Worm (Caenorhabditis elegans) whole organism, L1 larva: ENCODE results near the gene F40G9.8.
A peak's percentile ranks its signal among the peaks of the same experiment; 100 is the strongest.

Experiments used
- C16A3.4 ChIP-seq: fragments of 150-350 bp; optimal IDR thresholded peaks from 2 replicates; lab custom pipeline; 2014; ENCODE audit warnings: missing biosample characterization, missing genetic modification characterization
- C34B4.2 ChIP-seq: sonication (generic microtip); optimal IDR thresholded peaks from 2 replicates; lab custom pipeline; 2017; ENCODE audit warnings: mild to moderate bottlenecking, missing genetic modification characterization, missing compliant biosample characterization
- aha-1 ChIP-seq: fragments of 150-350 bp; optimal IDR thresholded peaks from 2 replicates; lab custom pipeline; 2014; ENCODE audit warnings: missing biosample characterization, missing genetic modification characterization
- alr-1 ChIP-seq: fragments of 200-800 bp; sonication (Bioruptor generic); optimal IDR thresholded peaks from 2 replicates; lab custom pipeline; 2018; ENCODE audit warnings: borderline replicate concordance, mild to moderate bottlenecking, missing genetic modification characterization, missing compliant biosample characterization
- aly-2 ChIP-seq: fragments of 150-350 bp; optimal IDR thresholded peaks from 2 replicates; lab custom pipeline; 2014; ENCODE audit warnings: missing biosample characterization, missing genetic modification characterization
- ama-1 ChIP-seq: fragments of 150-350 bp; optimal IDR thresholded peaks from 2 replicates; lab custom pipeline; 2014
- ceh-63 ChIP-seq: fragments of 200-800 bp; sonication (Bioruptor generic); optimal IDR thresholded peaks from 2 replicates; lab custom pipeline; 2018; ENCODE audit warnings: mild to moderate bottlenecking, missing genetic modification characterization, missing compliant biosample characterization
- ces-1 ChIP-seq: fragments of 150-350 bp; optimal IDR thresholded peaks from 2 replicates; lab custom pipeline; 2014; ENCODE audit warnings: missing biosample characterization, missing genetic modification reagents, missing genetic modification characterization
- efl-1 ChIP-seq, 4 experiments: fragments of 150-350 bp; optimal IDR thresholded peaks in 3 of 4; peaks in 1 of 4; 1 replicate in 1 of 4; 2 replicates in 3 of 4; lab custom pipeline; 2014; ENCODE audit warnings: missing biosample characterization in 2 of 4, missing genetic modification characterization in 2 of 4, missing genetic modification reagents in 2 of 4
- egl-13 ChIP-seq: sonication (generic microtip); optimal IDR thresholded peaks from 2 replicates; lab custom pipeline; 2016; ENCODE audit warnings: missing genotype, missing genetic modification reagents, missing genetic modification characterization, missing compliant biosample characterization
- ets-5 ChIP-seq: fragments of 200-800 bp; sonication (Bioruptor generic); IDR thresholded peaks from 2 replicates; pipeline ENCODE4 v1.3.6; 2022; ENCODE audit warnings: missing genetic modification characterization, missing compliant biosample characterization
- fkh-10 ChIP-seq: sonication (generic microtip); optimal IDR thresholded peaks from 2 replicates; lab custom pipeline; 2017; ENCODE audit warnings: missing biosample characterization, missing genetic modification reagents, missing genetic modification characterization
- fkh-4 ChIP-seq: sonication (generic microtip); optimal IDR thresholded peaks from 2 replicates; lab custom pipeline; 2016; ENCODE audit warnings: missing compliant biosample characterization, missing genetic modification characterization, borderline replicate concordance
- fos-1 ChIP-seq: fragments of 150-350 bp; optimal IDR thresholded peaks from 2 replicates; lab custom pipeline; 2014; ENCODE audit warnings: missing biosample characterization, missing genetic modification characterization
- hlh-17 ChIP-seq: fragments of 200-800 bp; sonication (Bioruptor generic); optimal IDR thresholded peaks from 2 replicates; lab custom pipeline; 2018; ENCODE audit warnings: missing genetic modification characterization, mild to moderate bottlenecking, missing compliant biosample characterization, moderate library complexity, borderline replicate concordance
- hpl-2 ChIP-seq: fragments of 150-350 bp; optimal IDR thresholded peaks from 2 replicates; lab custom pipeline; 2014; ENCODE audit warnings: missing biosample characterization, missing genetic modification reagents, missing genetic modification characterization
- isw-1 ChIP-seq: fragments of 200-800 bp; sonication (Bioruptor generic); IDR thresholded peaks from 2 replicates; pipeline ENCODE4 v1.3.6; 2022; ENCODE audit warnings: missing genetic modification characterization, missing compliant biosample characterization
- lin-13 ChIP-seq: fragments of 150-350 bp; optimal IDR thresholded peaks from 2 replicates; lab custom pipeline; 2014; ENCODE audit warnings: missing biosample characterization, missing genetic modification reagents, missing genetic modification characterization
- lin-14 ChIP-seq: fragments of 200-800 bp; sonication (Bioruptor generic); optimal IDR thresholded peaks from 2 replicates; lab custom pipeline; 2018; ENCODE audit warnings: mild to moderate bottlenecking, missing genetic modification characterization, moderate library complexity, missing compliant biosample characterization
- lin-15B ChIP-seq: fragments of 150-350 bp; sonication (generic microtip); optimal IDR thresholded peaks from 3 replicates; lab custom pipeline; 2014; ENCODE audit warnings: missing biosample characterization, missing genetic modification characterization
- lir-3 ChIP-seq: sonication (generic microtip); optimal IDR thresholded peaks from 2 replicates; lab custom pipeline; 2016; ENCODE audit warnings: mild to moderate bottlenecking, missing genetic modification characterization, moderate library complexity, missing compliant biosample characterization; ENCODE audit not compliant: poor library complexity
- lsy-2 ChIP-seq, 2 experiments: fragments of 150-350 bp; optimal IDR thresholded peaks; 2 replicates each; lab custom pipeline; 2014; ENCODE audit warnings: missing biosample characterization in 2 of 2, missing genetic modification characterization in 2 of 2
- mdl-1 ChIP-seq, 2 experiments: fragments of 150-350 bp; optimal IDR thresholded peaks; 2 replicates each; lab custom pipeline; 2014 to 2017; ENCODE audit warnings: missing biosample characterization in 2 of 2, missing genetic modification characterization in 2 of 2, inconsistent platforms in 1 of 2
- mef-2 ChIP-seq: fragments of 150-350 bp; optimal IDR thresholded peaks from 2 replicates; lab custom pipeline; 2014; ENCODE audit warnings: missing biosample characterization, missing genetic modification characterization
- mep-1 ChIP-seq: fragments of 150-350 bp; optimal IDR thresholded peaks from 2 replicates; lab custom pipeline; 2014; ENCODE audit warnings: missing biosample characterization, missing genetic modification characterization
- nhr-12 ChIP-seq: sonication (generic microtip); optimal IDR thresholded peaks from 2 replicates; lab custom pipeline; 2017; ENCODE audit warnings: missing biosample characterization, missing genetic modification characterization
- nhr-20 ChIP-seq: sonication (generic microtip); optimal IDR thresholded peaks from 2 replicates; lab custom pipeline; 2016; ENCODE audit warnings: mild to moderate bottlenecking, missing genetic modification characterization, missing compliant biosample characterization
- nhr-28 ChIP-seq: fragments of 150-350 bp; optimal IDR thresholded peaks from 2 replicates; lab custom pipeline; 2014; ENCODE audit warnings: missing biosample characterization, missing genetic modification characterization
- nhr-71 ChIP-seq: sonication (generic microtip); optimal IDR thresholded peaks from 2 replicates; lab custom pipeline; 2016; ENCODE audit warnings: mild to moderate bottlenecking, missing genetic modification characterization, moderate library complexity, missing compliant biosample characterization
- nhr-76 ChIP-seq: sonication (generic microtip); optimal IDR thresholded peaks from 2 replicates; lab custom pipeline; 2017; ENCODE audit warnings: missing biosample characterization, missing genetic modification characterization
- nhr-77 ChIP-seq: fragments of 150-350 bp; optimal IDR thresholded peaks from 2 replicates; lab custom pipeline; 2014; ENCODE audit warnings: missing biosample characterization, missing genetic modification characterization
- nhr-90 ChIP-seq: sonication (generic microtip); optimal IDR thresholded peaks from 2 replicates; lab custom pipeline; 2016; ENCODE audit warnings: mild to moderate bottlenecking, missing genetic modification characterization, missing compliant biosample characterization; ENCODE audit not compliant: poor library complexity
- pag-3 ChIP-seq: sonication (generic microtip); optimal IDR thresholded peaks from 2 replicates; lab custom pipeline; 2017; ENCODE audit warnings: missing genetic modification characterization, mild to moderate bottlenecking, missing compliant biosample characterization, antibody characterized with exemption, borderline replicate concordance; ENCODE audit not compliant: insufficient read depth
- pqm-1 ChIP-seq: sonication (generic microtip); optimal IDR thresholded peaks from 3 replicates; lab custom pipeline; 2017; ENCODE audit warnings: missing biosample characterization, missing genetic modification characterization
- rnt-1 ChIP-seq: sonication (generic microtip); optimal IDR thresholded peaks from 2 replicates; lab custom pipeline; 2016; ENCODE audit warnings: mild to moderate bottlenecking, missing genetic modification characterization, moderate library complexity, missing compliant biosample characterization
- swsn-7 ChIP-seq: sonication (generic microtip); optimal IDR thresholded peaks from 2 replicates; lab custom pipeline; 2016; ENCODE audit warnings: missing genetic modification characterization, missing compliant biosample characterization
- unc-130 ChIP-seq: fragments of 150-350 bp; optimal IDR thresholded peaks from 2 replicates; lab custom pipeline; 2017; ENCODE audit warnings: missing biosample characterization, missing genetic modification characterization, inconsistent platforms
- unc-86 ChIP-seq: sonication (generic microtip); optimal IDR thresholded peaks from 2 replicates; lab custom pipeline; 2016; ENCODE audit warnings: missing genetic modification characterization, missing compliant biosample characterization
- unc-98 ChIP-seq: fragments of 200-800 bp; sonication (Bioruptor generic); IDR thresholded peaks from 2 replicates; pipeline ENCODE4 v1.3.6; 2022; ENCODE audit warnings: missing genetic modification characterization, missing compliant biosample characterization
- xbp-1 ChIP-seq: sonication (generic microtip); optimal IDR thresholded peaks from 2 replicates; lab custom pipeline; 2016; ENCODE audit warnings: missing genetic modification characterization, missing compliant biosample characterization
- zip-4 ChIP-seq: fragments of 200-800 bp; sonication (Bioruptor generic); optimal IDR thresholded peaks from 2 replicates; lab custom pipeline; 2018; ENCODE audit warnings: mild to moderate bottlenecking, missing genetic modification characterization, moderate library complexity, missing compliant biosample characterization
- ztf-11 ChIP-seq, 2 experiments: sonication (generic microtip); optimal IDR thresholded peaks; 2 replicates each; lab custom pipeline; 2016 to 2017; ENCODE audit warnings: missing genetic modification characterization in 2 of 2, missing biosample characterization in 1 of 2, missing compliant biosample characterization in 1 of 2

The F40G9.8 gene

ce11 chrIII:143121-143520 is 21.6 kb downstream of the F40G9.8 start, which contains the start of gene fbxb-82:
fbxb-82 (minus strand) TSS chrIII:143221.
- TF ChIP-seq efl-1 (optimal IDR thresholded peaks at IDR 0.05; lab: Kevin White, UChicago) = no peak
- peak in 1 of 2 experiments; percentile 1 for TF ChIP-seq efl-1 (GFP tag; optimal IDR thresholded peaks at IDR 0.05 in 1 of 2; lab: Kevin White, UChicago)
- no peak for TF ChIP-seq aha-1
- no peak for TF ChIP-seq lin-14 (GFP tag; lab: Kevin White, UChicago)
- no peak for TF ChIP-seq pag-3 (tag; lab: Kevin White, UChicago)
- TF ChIP-seq, all 84 proteins: peak for 1

- TF ChIP-seq lir-3 (tag; lab: Kevin White, UChicago) = no peak
- TF ChIP-seq xbp-1 (tag; lab: Kevin White, UChicago) = no peak
- TF ChIP-seq lin-13 (GFP tag; lab: Kevin White, UChicago) = no peak
- TF ChIP-seq egl-13 (tag; lab: Kevin White, UChicago) = no peak
- no peak for TF ChIP-seq aly-2
- no peak for TF ChIP-seq ets-5 (GFP tag; lab: Robert Waterston, UW)
- no peak for TF ChIP-seq unc-98
- TF ChIP-seq nhr-90 = no peak
- no peak for TF ChIP-seq nhr-76 (tag; lab: Kevin White, UChicago)
- TF ChIP-seq fkh-10 (GFP tag; lab: Kevin White, UChicago) = no peak
- TF ChIP-seq rnt-1 (tag; lab: Kevin White, UChicago) = no peak
- TF ChIP-seq ztf-11 (tag; optimal IDR thresholded peaks at IDR 0.05; lab: Kevin White, UChicago) = no peak
- no peak for TF ChIP-seq zip-4 (GFP tag; lab: Kevin White, UChicago)
- no peak for TF ChIP-seq ama-1 (lab: Kevin White, UChicago)
- no peak for TF ChIP-seq mep-1 (tag; lab: Kevin White, UChicago)
Measured at ce11 chrIII:140904-141303, 23.8 kb downstream of the F40G9.8 start, which contains the start of gene fbxb-81. fbxb-81 (minus strand) TSS chrIII:141217.

ce11 chrIII:134194-134593 is 30.5 kb downstream of the F40G9.8 start, which contains the start of gene pals-25:
pals-25 (plus strand) TSS chrIII:134494.
- TF ChIP-seq hpl-2 (GFP tag; lab: Kevin White, UChicago) = no peak
- TF ChIP-seq nhr-28 = no peak
- no peak for TF ChIP-seq ama-1 (lab: Kevin White, UChicago)
- no peak for TF ChIP-seq fkh-4 (tag; lab: Kevin White, UChicago)
- TF ChIP-seq unc-130 = no peak
- no peak for TF ChIP-seq nhr-77
- TF ChIP-seq unc-86 (tag; lab: Kevin White, UChicago) = no peak
- TF ChIP-seq fos-1 (tag; lab: Kevin White, UChicago) = no peak
- no peak for TF ChIP-seq zip-4 (GFP tag; lab: Kevin White, UChicago)
- no peak for TF ChIP-seq alr-1 (tag; lab: Kevin White, UChicago)
- TF ChIP-seq ceh-63 (GFP tag; lab: Kevin White, UChicago) = no peak
- no peak for TF ChIP-seq hlh-17 (GFP tag; lab: Kevin White, UChicago)
- TF ChIP-seq C16A3.4 = no peak
- no peak for TF ChIP-seq isw-1
- TF ChIP-seq nhr-20 (tag; lab: Kevin White, UChicago) = no peak
- TF ChIP-seq, all 84 proteins: peak for 0

- TF ChIP-seq mdl-1 (tag; optimal IDR thresholded peaks at IDR 0.05; lab: Kevin White, UChicago) (no peak), nhr-28 (no peak), nhr-12 (no peak), C34B4.2 (tag; lab: Kevin White, UChicago) (no peak), nhr-20 (tag; lab: Kevin White, UChicago) (no peak), nhr-71 (tag; lab: Kevin White, UChicago) (no peak), fos-1 (tag; lab: Kevin White, UChicago) (no peak), zip-4 (GFP tag; lab: Kevin White, UChicago) (no peak), pqm-1 (tag; lab: Kevin White, UChicago) (no peak), ceh-63 (GFP tag; lab: Kevin White, UChicago) (no peak), egl-13 (tag; lab: Kevin White, UChicago) (no peak), nhr-76 (tag; lab: Kevin White, UChicago) (no peak), lsy-2 (tag; optimal IDR thresholded peaks at IDR 0.05; lab: Kevin White, UChicago) (no peak), swsn-7 (tag; lab: Kevin White, UChicago) (no peak), unc-98 (no peak), lin-15B (tag; lab: Kevin White, UChicago) (no peak), ces-1 (no peak), mef-2 (tag; lab: Kevin White, UChicago) (no peak), unc-86 (tag; lab: Kevin White, UChicago) (no peak)
Measured at ce11 chrIII:132118-132517, 32.6 kb downstream of the F40G9.8 start, which contains the start of gene pals-22. pals-22 (plus strand) TSS chrIII:132418.
